Fruit fly (Drosophila melanogaster): ENCODE data around the gene CG7330.

The CG7330 gene

dm6 chr3L:18192858-18193478 is 44.2 kb downstream of the CG7330 start (continued):
- TF ChIP-seq Ets21C (GFP tag; optimal IDR thresholded peaks at IDR 0.05), result peak; percentile 50
- TF ChIP-seq Hr4 (GFP tag; optimal IDR thresholded peaks at IDR 0.05), result peak; percentile 19
- TF ChIP-seq Sox14 (GFP tag; optimal IDR thresholded peaks at IDR 0.05), result peak; percentile 66
- peak; percentile 91 for TF ChIP-seq spab (GFP tag; optimal IDR thresholded peaks at IDR 0.05)
- no peak for TF ChIP-seq Hr38 (GFP tag; optimal IDR thresholded peaks at IDR 0.05)
- TF ChIP-seq Hr39 (GFP tag; optimal IDR thresholded peaks at IDR 0.05), result peak; percentile 73
- peak; percentile 44 to 73 for TF ChIP-seq salr (GFP tag; optimal IDR thresholded peaks at IDR 0.05)
- peak; percentile 86 for TF ChIP-seq CG6792 (GFP tag; optimal IDR thresholded peaks at IDR 0.05)
- TF ChIP-seq svp (GFP tag), result peak; percentile 95
- TF ChIP-seq vri (GFP tag; optimal IDR thresholded peaks at IDR 0.05), result peak; percentile 73
- TF ChIP-seq fd59A (GFP tag; optimal IDR thresholded peaks at IDR 0.05), result peak; percentile 75
- TF ChIP-seq Eip75B (GFP tag; optimal IDR thresholded peaks at IDR 0.05), result peak; percentile 71
- peak; percentile 84 for TF ChIP-seq topi (GFP tag; optimal IDR thresholded peaks at IDR 0.05)
- TF ChIP-seq CG8632 (GFP tag; optimal IDR thresholded peaks at IDR 0.05), result peak; percentile 95
- TF ChIP-seq CG6163 (GFP tag; IDR thresholded peaks at IDR 0.05), result peak; percentile 74
- no peak for TF ChIP-seq eg (GFP tag; IDR thresholded peaks at IDR 0.05)
- TF ChIP-seq CG34406 (GFP tag; optimal IDR thresholded peaks at IDR 0.05), result peak; percentile 95
- peak; percentile 79 for TF ChIP-seq CG31627 (GFP tag; optimal IDR thresholded peaks at IDR 0.05)
- TF ChIP-seq Blimp-1 (GFP tag; optimal IDR thresholded peaks at IDR 0.05), result peak; percentile 87
- TF ChIP-seq achi (GFP tag; optimal IDR thresholded peaks at IDR 0.05), result peak; percentile 90
- peak; percentile 78 for TF ChIP-seq CG8319 (GFP tag; optimal IDR thresholded peaks at IDR 0.05)
- TF ChIP-seq lz (GFP tag; optimal IDR thresholded peaks at IDR 0.05), result peak; percentile 73
- peak; percentile 88 for TF ChIP-seq CG10669 (GFP tag; optimal IDR thresholded peaks at IDR 0.05)
- TF ChIP-seq CG9139 (GFP tag; optimal IDR thresholded peaks at IDR 0.05), result peak; percentile 90
- no peak for TF ChIP-seq CG6276 (GFP tag; optimal IDR thresholded peaks at IDR 0.05)
- TF ChIP-seq CG11294 (GFP tag; IDR thresholded peaks at IDR 0.05), result no peak

dm6 chr3L:18193642-18194041 is 44.9 kb downstream of the CG7330 start:
- no peak for TF ChIP-seq CG6854 (GFP tag; optimal IDR thresholded peaks at IDR 0.05)
- TF ChIP-seq Sox102F (GFP tag; optimal IDR thresholded peaks at IDR 0.05), result peak; percentile 41
- TF ChIP-seq dac (GFP tag; optimal IDR thresholded peaks at IDR 0.05), result no peak
- TF ChIP-seq CG6808 (GFP tag; optimal IDR thresholded peaks at IDR 0.05), result no peak
- TF ChIP-seq net (GFP tag; optimal IDR thresholded peaks at IDR 0.05), result peak; percentile 18
- TF ChIP-seq Smox (GFP tag; optimal IDR thresholded peaks at IDR 0.05), result peak; percentile 64
- TF ChIP-seq cyc (GFP tag; optimal IDR thresholded peaks at IDR 0.05), result peak; percentile 60
- TF ChIP-seq fd59A (GFP tag; optimal IDR thresholded peaks at IDR 0.05), result peak; percentile 10
- no peak for TF ChIP-seq CG3919 (GFP tag; optimal IDR thresholded peaks at IDR 0.05)
- TF ChIP-seq CG9139 (GFP tag; optimal IDR thresholded peaks at IDR 0.05), result no peak
- peak; percentile 33 for TF ChIP-seq Ets21C (GFP tag; optimal IDR thresholded peaks at IDR 0.05)
- no peak for TF ChIP-seq dsx (GFP tag; optimal IDR thresholded peaks at IDR 0.05; ENCODE audit: poor library complexity, severe bottlenecking)
- peak; percentile 20 for TF ChIP-seq Eip75B (GFP tag; optimal IDR thresholded peaks at IDR 0.05)
- no peak for TF ChIP-seq CG16779 (tag; optimal IDR thresholded peaks at IDR 0.05)
- TF ChIP-seq ss (GFP tag; optimal IDR thresholded peaks at IDR 0.05), result no peak
- TF ChIP-seq OdsH (GFP tag; optimal IDR thresholded peaks at IDR 0.05), result peak; percentile 57
- no peak for TF ChIP-seq Hr4 (GFP tag; optimal IDR thresholded peaks at IDR 0.05)
- peak; percentile 92 for TF ChIP-seq Eip78C (GFP tag)
- peak; percentile 75 for TF ChIP-seq esn (GFP tag; optimal IDR thresholded peaks at IDR 0.05)
- peak; percentile 33 for TF ChIP-seq CG34406 (GFP tag; optimal IDR thresholded peaks at IDR 0.05)
- peak; percentile 68 for TF ChIP-seq CG31627 (GFP tag; optimal IDR thresholded peaks at IDR 0.05)
- no peak for TF ChIP-seq CG6792 (GFP tag; optimal IDR thresholded peaks at IDR 0.05)
- no peak for TF ChIP-seq Lpt (GFP tag; optimal IDR thresholded peaks at IDR 0.05)
- TF ChIP-seq Ets96B (tag; optimal IDR thresholded peaks at IDR 0.05), result no peak
- no peak for TF ChIP-seq salr (GFP tag; optimal IDR thresholded peaks at IDR 0.05)
- no peak for TF ChIP-seq Sox15 (GFP tag; optimal IDR thresholded peaks at IDR 0.05)
- TF ChIP-seq acj6 (GFP tag; optimal IDR thresholded peaks at IDR 0.05), result peak; percentile 54
- TF ChIP-seq CG8632 (GFP tag; optimal IDR thresholded peaks at IDR 0.05), result peak; percentile 39
- TF ChIP-seq CG11902 (GFP tag; optimal IDR thresholded peaks at IDR 0.05), result no peak
- TF ChIP-seq CG6276 (GFP tag; optimal IDR thresholded peaks at IDR 0.05), result no peak
- TF ChIP-seq Hr39 (GFP tag; optimal IDR thresholded peaks at IDR 0.05), result peak; percentile 77
- TF ChIP-seq spab (GFP tag; optimal IDR thresholded peaks at IDR 0.05), result no peak
- TF ChIP-seq CG4318 (GFP tag; optimal IDR thresholded peaks at IDR 0.05), result no peak
- peak; percentile 40 for TF ChIP-seq pdm3 (GFP tag; optimal IDR thresholded peaks at IDR 0.05)
- TF ChIP-seq achi (GFP tag; optimal IDR thresholded peaks at IDR 0.05), result peak; percentile 4
- TF ChIP-seq svp (GFP tag), result peak; percentile 81
- no peak for TF ChIP-seq Blimp-1 (GFP tag; optimal IDR thresholded peaks at IDR 0.05)
- no peak for TF ChIP-seq CG7368 (GFP tag; optimal IDR thresholded peaks at IDR 0.05)
